Fruit fly (Drosophila melanogaster): ENCODE results near the gene Cln7.

Cln7 gene

DNA sequence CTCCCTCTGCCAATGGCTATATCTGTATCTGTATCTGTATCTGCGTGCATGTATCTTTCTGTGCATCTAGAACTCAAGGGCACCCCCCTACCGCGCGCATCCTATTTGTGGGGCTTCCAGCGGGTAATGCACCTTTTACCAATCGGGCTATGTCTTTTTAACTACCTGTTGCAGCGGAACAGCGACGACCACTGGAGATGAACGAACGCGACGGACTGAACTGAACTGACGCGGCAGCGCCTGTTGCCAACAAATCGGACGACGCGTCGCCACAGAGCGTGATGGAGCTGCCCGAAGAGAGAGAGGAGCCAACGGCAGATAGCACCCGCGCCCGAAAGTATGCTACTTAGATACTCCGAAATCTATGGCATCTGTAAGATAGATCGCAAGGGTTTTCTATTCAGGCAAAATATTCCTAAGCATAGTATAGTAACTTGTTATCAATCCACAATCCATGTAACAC, at the start of gene Cln7 (continued):
- TF ChIP-seq CG8319 (GFP tag; optimal IDR thresholded peaks at IDR 0.05): no peak

DNA sequence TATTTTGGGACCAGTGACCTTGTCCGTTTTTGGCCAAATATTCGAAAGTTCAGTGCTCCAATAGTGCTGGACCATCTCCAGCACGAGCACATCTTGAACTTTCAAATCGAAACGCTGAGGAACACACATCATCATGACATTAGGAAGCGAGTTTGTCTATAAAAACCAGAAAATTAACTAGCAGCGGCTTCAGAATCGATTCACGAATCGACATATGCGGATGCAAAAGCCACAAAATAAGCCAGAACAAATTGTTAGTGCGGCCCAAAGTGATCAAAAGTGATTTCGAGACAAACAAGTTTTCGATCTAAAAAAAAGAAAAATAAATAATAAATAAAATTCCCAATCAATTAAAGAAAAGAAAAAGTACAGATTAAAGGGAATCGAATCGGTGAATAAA, 45.5 kb upstream of the Cln7 start, which contains the start of gene CG8563:
CG8563 (plus strand) TSS at position 301 of the 400 bp plus-strand sequence.
- TF ChIP-seq CG10669 (GFP tag; optimal IDR thresholded peaks at IDR 0.05): no peak
- TF ChIP-seq fkh (GFP tag; optimal IDR thresholded peaks at IDR 0.05): no peak
- no peak for TF ChIP-seq dsx (GFP tag; optimal IDR thresholded peaks at IDR 0.05; ENCODE audit: poor library complexity, severe bottlenecking)
- TF ChIP-seq Smox (GFP tag; optimal IDR thresholded peaks at IDR 0.05): no peak

DNA sequence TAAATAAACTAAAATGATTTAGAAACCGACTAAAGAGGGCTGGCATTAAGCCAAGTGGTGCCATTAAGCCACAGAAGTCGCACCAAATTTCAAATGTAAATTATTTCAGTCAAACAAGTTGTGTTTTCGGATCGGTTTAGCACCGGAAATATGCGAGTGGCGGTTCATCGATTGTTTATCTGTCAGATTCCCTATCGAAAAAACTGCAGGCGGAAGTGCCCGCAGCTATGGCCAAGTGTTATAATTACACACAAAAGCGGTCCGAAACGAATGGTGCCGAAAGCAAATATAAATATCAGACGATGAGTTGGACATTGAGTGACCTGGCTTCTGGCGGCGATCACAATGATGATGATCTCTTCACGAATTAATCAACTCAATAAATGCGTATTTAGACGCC, 45.0 kb upstream of the Cln7 start:
- TF ChIP-seq CG6276 (GFP tag; optimal IDR thresholded peaks at IDR 0.05) (no peak), Blimp-1 (GFP tag; optimal IDR thresholded peaks at IDR 0.05) (no peak)

DNA sequence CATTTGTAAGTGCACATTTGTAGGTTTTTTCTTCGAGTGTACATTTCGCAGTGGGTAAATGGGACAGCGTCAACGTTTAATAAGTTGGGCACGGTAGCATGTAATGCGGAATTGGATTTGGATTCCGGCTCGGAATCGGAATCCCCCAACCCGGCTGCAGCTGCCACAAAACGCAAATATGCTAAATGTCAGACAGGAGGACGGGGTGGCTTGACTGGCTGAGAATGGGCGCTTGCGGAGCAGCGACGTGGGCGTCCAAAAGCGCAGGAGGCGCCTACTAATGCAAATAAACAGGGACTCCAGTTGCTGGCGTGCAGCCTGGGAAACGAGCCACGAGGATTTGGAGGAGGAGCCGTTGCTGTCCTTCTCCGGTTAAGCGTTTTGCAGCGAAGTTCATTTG, 42.8 kb upstream of the Cln7 start, which contains the start of gene CG8564:
CG8564 (minus strand) TSS at position 101 of the 400 bp plus-strand sequence.
- TF ChIP-seq Ets96B (tag; optimal IDR thresholded peaks at IDR 0.05): no peak
- peak; percentile 10 for TF ChIP-seq svp (GFP tag)
- TF ChIP-seq topi (GFP tag; optimal IDR thresholded peaks at IDR 0.05): no peak

DNA sequence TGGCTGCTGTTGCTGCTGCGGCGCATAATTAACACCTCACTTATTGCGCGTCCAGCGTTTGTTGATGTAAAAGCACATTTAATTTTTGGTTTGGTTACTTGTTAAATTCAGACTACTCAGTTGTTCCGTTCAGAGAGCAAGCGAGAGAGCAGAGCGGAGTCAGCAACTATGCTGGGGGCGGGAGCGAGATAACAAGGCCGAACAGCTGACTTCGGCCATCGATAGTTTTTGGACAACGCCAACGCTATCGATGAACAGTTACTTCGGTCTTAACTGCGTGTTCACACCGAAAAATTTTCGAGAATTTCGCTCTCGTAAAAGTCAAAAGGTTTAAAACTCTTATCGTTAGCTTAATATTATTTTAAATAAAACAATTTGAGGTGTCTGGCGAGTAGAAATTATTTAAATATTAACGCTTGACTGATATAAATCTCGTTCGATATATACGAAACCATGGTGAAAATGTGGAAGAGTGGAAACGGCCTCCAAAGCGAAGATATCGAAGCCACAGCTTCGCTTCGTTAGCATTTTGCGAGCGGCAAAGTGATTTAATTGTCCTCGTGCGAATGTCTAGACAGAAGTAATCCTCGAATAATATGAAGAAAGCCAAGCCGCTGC, 36.5 kb upstream of the Cln7 start, which contains the start of the genes SMSr and smid:
SMSr (minus strand) TSS at position 116 of the 618 bp plus-strand sequence.
smid (plus strand) TSS at position 256 of the 618 bp plus-strand sequence.
- peak; percentile 63 for TF ChIP-seq esn (GFP tag; optimal IDR thresholded peaks at IDR 0.05)
- peak; percentile 33 for TF ChIP-seq CG11902 (GFP tag; optimal IDR thresholded peaks at IDR 0.05)
- no peak for TF ChIP-seq CG16779 (tag; optimal IDR thresholded peaks at IDR 0.05)
- peak; percentile 19 for TF ChIP-seq net (GFP tag; optimal IDR thresholded peaks at IDR 0.05)
- TF ChIP-seq CG6808 (GFP tag; optimal IDR thresholded peaks at IDR 0.05): peak; percentile 5
- peak; percentile 32; the same call in 1 of the 2 replicates for TF ChIP-seq CG15336 (GFP tag; IDR thresholded peaks at IDR 0.05)
- TF ChIP-seq CG11294 (GFP tag; IDR thresholded peaks at IDR 0.05): no peak
- peak; percentile 65 for TF ChIP-seq topi (GFP tag; optimal IDR thresholded peaks at IDR 0.05)
- peak; percentile 53 for TF ChIP-seq Sox15 (GFP tag; optimal IDR thresholded peaks at IDR 0.05)
- no peak for TF ChIP-seq CG32006 (GFP tag; optimal IDR thresholded peaks at IDR 0.05)
- TF ChIP-seq Sox102F (GFP tag; optimal IDR thresholded peaks at IDR 0.05): peak; percentile 50
- TF ChIP-seq CG11762 (GFP tag; optimal IDR thresholded peaks at IDR 0.05; ENCODE audit: insufficient read depth): no peak
- no peak for TF ChIP-seq Smox (GFP tag; optimal IDR thresholded peaks at IDR 0.05)
- TF ChIP-seq Eip78C (GFP tag): peak; percentile 79
- peak; percentile 44 for TF ChIP-seq CG6854 (GFP tag; optimal IDR thresholded peaks at IDR 0.05)
- no peak for TF ChIP-seq fkh (GFP tag; optimal IDR thresholded peaks at IDR 0.05)
- TF ChIP-seq Hr4 (GFP tag; optimal IDR thresholded peaks at IDR 0.05): peak; percentile 71
- peak; percentile 27 for TF ChIP-seq dsx (GFP tag; optimal IDR thresholded peaks at IDR 0.05; ENCODE audit: poor library complexity, severe bottlenecking)
- no peak for TF ChIP-seq vri (GFP tag; optimal IDR thresholded peaks at IDR 0.05)
- TF ChIP-seq CG34406 (GFP tag; optimal IDR thresholded peaks at IDR 0.05): peak; percentile 47
- TF ChIP-seq Gug (GFP tag; IDR thresholded peaks at IDR 0.05): peak; percentile 57; the same call in 1 of the 2 replicates
- peak; percentile 47 for TF ChIP-seq CG4318 (GFP tag; optimal IDR thresholded peaks at IDR 0.05)
- TF ChIP-seq Sox14 (GFP tag; optimal IDR thresholded peaks at IDR 0.05): peak; percentile 77
- peak; percentile 53 for TF ChIP-seq Ets96B (tag; optimal IDR thresholded peaks at IDR 0.05)
- TF ChIP-seq salr (GFP tag; optimal IDR thresholded peaks at IDR 0.05): peak in 1 of 2 experiments; percentile 68
- no peak for TF ChIP-seq fd59A (GFP tag; optimal IDR thresholded peaks at IDR 0.05)
- TF ChIP-seq Hr38 (GFP tag; optimal IDR thresholded peaks at IDR 0.05): no peak
- TF ChIP-seq Hr39 (GFP tag; optimal IDR thresholded peaks at IDR 0.05): peak; percentile 66
- peak; percentile 57 for TF ChIP-seq Ets21C (GFP tag; optimal IDR thresholded peaks at IDR 0.05)
- TF ChIP-seq CG6163 (GFP tag; IDR thresholded peaks at IDR 0.05): peak; percentile 41; the same call in 1 of the 3 replicates
- no peak for TF ChIP-seq Met (GFP tag; optimal IDR thresholded peaks at IDR 0.05)
- TF ChIP-seq pdm3 (GFP tag; optimal IDR thresholded peaks at IDR 0.05): peak; percentile 70
- TF ChIP-seq CG10669 (GFP tag; optimal IDR thresholded peaks at IDR 0.05): no peak
- no peak for TF ChIP-seq CG8119 (GFP tag; IDR thresholded peaks at IDR 0.05)
- TF ChIP-seq CG1621 (tag; optimal IDR thresholded peaks at IDR 0.05): peak; percentile 31
- TF ChIP-seq Eip93F (GFP tag; optimal IDR thresholded peaks at IDR 0.05): no peak
- peak in 1 of 2 experiments; percentile 4 for TF ChIP-seq ss (GFP tag; optimal IDR thresholded peaks at IDR 0.05)

All from whole organism, prepupa.